Worm (Caenorhabditis elegans) whole organism, L1 larva: Measurements from ENCODE around the gene ugt-54.
A peak's percentile ranks its signal among the peaks of the same experiment; 100 is the strongest.

Source experiments
- ceh-82 ChIP-seq, 3 experiments: fragments of 150-350 bp in 1 of 3; sonication (generic microtip) in 2 of 3; optimal IDR thresholded peaks; 2 replicates each; lab custom pipeline; 2014 to 2017; ENCODE audit warnings: missing biosample characterization in 3 of 3, missing genetic modification characterization in 3 of 3
- dsc-1 ChIP-seq: sonication (generic microtip); optimal IDR thresholded peaks from 2 replicates; lab custom pipeline; 2016; ENCODE audit warnings: mild to moderate bottlenecking, missing genetic modification characterization, missing compliant biosample characterization
- elt-2 ChIP-seq: sonication (generic microtip); optimal IDR thresholded peaks from 2 replicates; lab custom pipeline; 2016; ENCODE audit warnings: missing genetic modification characterization, mild to moderate bottlenecking, inconsistent platforms, missing compliant biosample characterization, missing genetic modification reagents
- mab-9 ChIP-seq: fragments of 200-800 bp; sonication (Bioruptor generic); IDR thresholded peaks from 2 replicates; pipeline ENCODE4 v1.3.6; 2022; ENCODE audit warnings: missing genetic modification reagents, missing genetic modification characterization, missing compliant biosample characterization

ugt-54 gene

ce11 chrIV:10812099-10812498 is 50.6 kb downstream of the ugt-54 start, which contains the start of gene miz-1:
Gene miz-1 (plus strand): TSS chrIV:10812399.
- TF ChIP-seq ceh-82 (tag; optimal IDR thresholded peaks at IDR 0.05; lab: Kevin White, UChicago) (no peak), elt-2 (no peak), dsc-1 (tag; lab: Kevin White, UChicago) (peak; percentile 29), mab-9 (GFP tag; lab: Robert Waterston, UW) (no peak)
